Worm (Caenorhabditis elegans): ENCODE measurements around the gene F41F3.8.

F41F3.8 gene

DNA sequence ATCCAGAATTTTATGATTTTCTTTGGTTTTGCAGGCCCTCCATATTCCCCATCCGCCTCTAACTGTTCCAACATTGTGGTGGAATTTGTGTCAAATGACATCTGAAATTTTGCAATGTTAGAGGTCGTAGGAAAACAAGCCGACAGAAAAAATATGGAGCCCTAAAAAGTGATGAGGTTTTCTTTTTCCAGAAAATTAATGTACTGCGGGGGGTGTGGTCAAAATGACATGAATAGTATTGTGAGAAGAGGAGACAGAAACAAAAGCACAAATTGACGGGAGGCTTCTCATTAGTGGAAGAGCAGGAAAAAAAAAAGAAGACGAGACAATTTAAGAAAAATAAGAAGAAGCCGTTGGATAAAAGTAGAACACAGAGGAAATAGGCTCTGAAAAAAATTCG is 51.6 kb downstream of the F41F3.8 start, which contains the start of gene ZC266.1:
ZC266.1 (minus strand) TSS at position 101 of the 400 bp plus-strand sequence.
- TF ChIP-seq ztf-11 (tag; optimal IDR thresholded peaks at IDR 0.05) (no peak), egl-5 (tag; optimal IDR thresholded peaks at IDR 0.05) (no peak), jun-1 (tag; optimal IDR thresholded peaks at IDR 0.05) (no peak), ztf-4 (tag; optimal IDR thresholded peaks at IDR 0.05) (no peak), elt-1 (tag; optimal IDR thresholded peaks at IDR 0.05) (no peak), hmg-11 (tag; optimal IDR thresholded peaks at IDR 0.05) (no peak), tbx-2 (tag; optimal IDR thresholded peaks at IDR 0.05) (no peak), nfya-1 (tag; optimal IDR thresholded peaks at IDR 0.05; ENCODE audit: insufficient read depth) (no peak), mml-1 (tag; optimal IDR thresholded peaks at IDR 0.05) (no peak), ceh-82 (tag; optimal IDR thresholded peaks at IDR 0.05) (no peak), daf-12 (tag; optimal IDR thresholded peaks at IDR 0.05) (no peak), elt-2 (tag; optimal IDR thresholded peaks at IDR 0.05) (no peak), zag-1 (tag; optimal IDR thresholded peaks at IDR 0.05) (no peak), nhr-12 (tag; optimal IDR thresholded peaks at IDR 0.05) (no peak), ceh-16 (tag; optimal IDR thresholded peaks at IDR 0.05) (no peak)
